Worm (Caenorhabditis elegans) whole organism, L3 larva: Measurements from ENCODE around the gene T05A7.3.

Source experiments
- aly-2 ChIP-seq: fragments of 150-350 bp; optimal IDR thresholded peaks from 2 replicates; lab custom pipeline; 2014; ENCODE audit warnings: missing biosample characterization, missing genetic modification characterization
- ama-1 ChIP-seq: fragments of 150-350 bp; optimal IDR thresholded peaks from 2 replicates; lab custom pipeline; 2018
- ceh-28 ChIP-seq: fragments of 150-350 bp; optimal IDR thresholded peaks from 2 replicates; lab custom pipeline; 2014; ENCODE audit warnings: missing biosample characterization, missing genetic modification reagents, missing genetic modification characterization
- fkh-10 ChIP-seq: sonication (generic microtip); optimal IDR thresholded peaks from 2 replicates; lab custom pipeline; 2017; ENCODE audit warnings: missing biosample characterization, missing genetic modification reagents, missing genetic modification characterization
- nhr-12 ChIP-seq: fragments of 150-350 bp; optimal IDR thresholded peaks from 2 replicates; lab custom pipeline; 2014; ENCODE audit warnings: missing biosample characterization, missing genetic modification characterization
- nhr-28 ChIP-seq: fragments of 150-350 bp; optimal IDR thresholded peaks from 2 replicates; lab custom pipeline; 2014; ENCODE audit warnings: missing biosample characterization, missing genetic modification characterization
- nhr-77 ChIP-seq: fragments of 150-350 bp; optimal IDR thresholded peaks from 2 replicates; lab custom pipeline; 2014; ENCODE audit warnings: missing biosample characterization, missing genetic modification characterization
- snpc-4 ChIP-seq: fragments of 150-350 bp; optimal IDR thresholded peaks from 2 replicates; lab custom pipeline; 2014; ENCODE audit warnings: missing biosample characterization, missing genetic modification characterization
- unc-39 ChIP-seq: sonication (generic microtip); optimal IDR thresholded peaks from 4 replicates; lab custom pipeline; 2017; ENCODE audit warnings: missing biosample characterization, missing genetic modification characterization

- no peak for TF ChIP-seq aly-2 (tag; lab: Kevin White, UChicago)
- TF ChIP-seq snpc-4 (tag; lab: Kevin White, UChicago), result no peak
- TF ChIP-seq fkh-10 (GFP tag; lab: Kevin White, UChicago), result no peak
- no peak for TF ChIP-seq unc-39
- TF ChIP-seq nhr-28 (tag; lab: Kevin White, UChicago), result no peak
- no peak for TF ChIP-seq nhr-12 (tag; lab: Kevin White, UChicago)
- no peak for TF ChIP-seq ceh-28
- no peak for TF ChIP-seq ama-1 (lab: Kevin White, UChicago)
- no peak for TF ChIP-seq nhr-77 (tag; lab: Kevin White, UChicago)
These were observed 18.2 kb upstream of the T05A7.3 start for ce11 chrII:4657370-4657769.
